Fruit fly (Drosophila melanogaster) whole organism, embryonic: ENCODE data around the gene CG31268.

Source experiments
- Atf3 ChIP-seq: fragments of 200-800 bp; sonication (Bioruptor generic); optimal IDR thresholded peaks from 3 replicates; lab custom pipeline; 2016; ENCODE audit warnings: missing biosample characterization, missing genetic modification characterization
- Blimp-1 ChIP-seq: fragments of 200-800 bp; sonication (Bioruptor generic); optimal IDR thresholded peaks from 3 replicates; lab custom pipeline; 2018; ENCODE audit warnings: missing biosample characterization, missing genetic modification characterization, mild to moderate bottlenecking, moderate library complexity, missing genetic modification reagents
- BtbVII ChIP-seq: fragments of 200-800 bp; sonication (Bioruptor generic); optimal IDR thresholded peaks from 3 replicates; lab custom pipeline; 2017; ENCODE audit warnings: missing biosample characterization, mild to moderate bottlenecking, missing genetic modification characterization
- CG12104 ChIP-seq: fragments of 200-800 bp; sonication (Bioruptor generic); optimal IDR thresholded peaks from 3 replicates; lab custom pipeline; 2016; ENCODE audit warnings: missing biosample characterization, missing genetic modification characterization
- CG13296 ChIP-seq: fragments of 200-800 bp; sonication (Bioruptor generic); optimal IDR thresholded peaks from 3 replicates; lab custom pipeline; 2018; ENCODE audit warnings: missing biosample characterization, mild to moderate bottlenecking, missing genetic modification characterization
- CG14441 ChIP-seq: fragments of 200-800 bp; sonication (Bioruptor generic); IDR thresholded peaks from 2 replicates; pipeline ENCODE4 v1.3.6; 2022; ENCODE audit warnings: missing biosample characterization, missing genetic modification characterization
- CG17328 ChIP-seq: fragments of 200-800 bp; sonication (Bioruptor generic); IDR thresholded peaks from 2 replicates; pipeline ENCODE4 v1.3.6; 2022; ENCODE audit warnings: missing biosample characterization, missing genetic modification characterization
- CG17359 ChIP-seq: fragments of 200-800 bp; sonication (Bioruptor generic); optimal IDR thresholded peaks from 3 replicates; lab custom pipeline; 2018; ENCODE audit warnings: missing biosample characterization, mild to moderate bottlenecking, missing genetic modification characterization, moderate library complexity
- CG17829 ChIP-seq: fragments of 200-800 bp; optimal IDR thresholded peaks from 2 replicates; lab custom pipeline; 2019; ENCODE audit warnings: missing biosample characterization, mild to moderate bottlenecking, missing genetic modification characterization, moderate library complexity
- CG17912 ChIP-seq: fragments of 200-800 bp; sonication (Bioruptor generic); optimal IDR thresholded peaks from 2 replicates; lab custom pipeline; 2018; ENCODE audit warnings: missing biosample characterization, mild to moderate bottlenecking, missing genetic modification characterization
- CG18764 ChIP-seq: fragments of 200-800 bp; sonication (Bioruptor generic); optimal IDR thresholded peaks from 3 replicates; lab custom pipeline; 2016; ENCODE audit warnings: missing biosample characterization, missing genetic modification characterization
- CG2712 ChIP-seq: fragments of 200-800 bp; optimal IDR thresholded peaks from 3 replicates; lab custom pipeline; 2019; ENCODE audit warnings: missing biosample characterization, mild to moderate bottlenecking, missing genetic modification characterization, moderate library complexity
- CG3163 ChIP-seq: fragments of 200-800 bp; sonication (Bioruptor generic); optimal IDR thresholded peaks from 3 replicates; lab custom pipeline; 2016; ENCODE audit warnings: missing biosample characterization, missing genetic modification characterization
- CG34224 ChIP-seq: fragments of 200-800 bp; sonication (Bioruptor generic); IDR thresholded peaks from 3 replicates; pipeline ENCODE4 v1.3.6; 2022; ENCODE audit warnings: missing biosample characterization, missing genetic modification characterization; ENCODE audit not compliant: partially characterized antibody
- CG4282 ChIP-seq: fragments of 200-800 bp; sonication (Bioruptor generic); optimal IDR thresholded peaks from 2 replicates; lab custom pipeline; 2016; ENCODE audit warnings: missing biosample characterization, missing genetic modification characterization
- CG43689 ChIP-seq: fragments of 200-800 bp; sonication (Bioruptor generic); IDR thresholded peaks from 2 replicates; pipeline ENCODE4 v1.3.6; 2022; ENCODE audit warnings: missing biosample characterization, missing genetic modification characterization
- CG7745 ChIP-seq: fragments of 200-800 bp; sonication (Bioruptor generic); optimal IDR thresholded peaks from 2 replicates; lab custom pipeline; 2018; ENCODE audit warnings: missing biosample characterization, mild to moderate bottlenecking, missing genetic modification characterization, moderate library complexity
- CG7839 ChIP-seq: fragments of 200-800 bp; sonication (Bioruptor generic); optimal IDR thresholded peaks from 3 replicates; lab custom pipeline; 2018; ENCODE audit warnings: missing biosample characterization, mild to moderate bottlenecking, missing genetic modification characterization, moderate library complexity
- CG9727 ChIP-seq: fragments of 200-800 bp; sonication (Bioruptor generic); optimal IDR thresholded peaks from 3 replicates; lab custom pipeline; 2017; ENCODE audit warnings: missing biosample characterization, mild to moderate bottlenecking, missing genetic modification characterization
- CG9797 ChIP-seq: fragments of 200-800 bp; sonication (Bioruptor generic); optimal IDR thresholded peaks from 3 replicates; lab custom pipeline; 2018; ENCODE audit warnings: missing biosample characterization, mild to moderate bottlenecking, missing genetic modification characterization
- Dref ChIP-seq: fragments of 200-800 bp; sonication (Bioruptor generic); IDR thresholded peaks from 2 replicates; pipeline ENCODE4 v1.3.6; 2022; ENCODE audit warnings: missing biosample characterization, missing genetic modification characterization
- Ets65A ChIP-seq: fragments of 200-800 bp; sonication (Bioruptor generic); peaks from one replicate; lab custom pipeline; 2016; ENCODE audit warnings: missing biosample characterization, missing genetic modification characterization
- H2.0 ChIP-seq: fragments of 200-800 bp; sonication (Bioruptor generic); IDR thresholded peaks from 2 replicates; pipeline ENCODE4 v1.3.6; 2022; ENCODE audit warnings: missing biosample characterization, missing genetic modification characterization
- Hr3 ChIP-seq: fragments of 200-800 bp; sonication (Bioruptor generic); optimal IDR thresholded peaks from 3 replicates; lab custom pipeline; 2016; ENCODE audit warnings: missing biosample characterization, missing genetic modification characterization
- MTF-1 ChIP-seq: fragments of 200-800 bp; sonication (Bioruptor generic); optimal IDR thresholded peaks from 2 replicates; lab custom pipeline; 2018; ENCODE audit warnings: missing biosample characterization, mild to moderate bottlenecking, missing genetic modification characterization, borderline replicate concordance
- Neu2 ChIP-seq: fragments of 200-800 bp; sonication (Bioruptor generic); optimal IDR thresholded peaks from 3 replicates; lab custom pipeline; 2016; ENCODE audit warnings: missing biosample characterization, missing genetic modification characterization, borderline replicate concordance
- Nf-YB ChIP-seq: fragments of 200-800 bp; sonication (Bioruptor generic); optimal IDR thresholded peaks from 3 replicates; lab custom pipeline; 2019; ENCODE audit warnings: missing biosample characterization, mild to moderate bottlenecking, missing genetic modification characterization, moderate library complexity
- Nf-YC ChIP-seq: fragments of 200-800 bp; optimal IDR thresholded peaks from 3 replicates; lab custom pipeline; 2019; ENCODE audit warnings: missing biosample characterization, mild to moderate bottlenecking, missing genetic modification characterization, moderate library complexity
- Rx ChIP-seq: fragments of 200-800 bp; sonication (Bioruptor generic); IDR thresholded peaks from 2 replicates; pipeline ENCODE4 v1.3.6; 2022; ENCODE audit warnings: missing biosample characterization, missing genetic modification characterization
- TFAM ChIP-seq: fragments of 200-800 bp; sonication (Bioruptor generic); optimal IDR thresholded peaks from 2 replicates; lab custom pipeline; 2017; ENCODE audit warnings: missing biosample characterization, missing genetic modification characterization, inconsistent platforms
- Taf1 ChIP-seq: fragments of 200-800 bp; sonication (Bioruptor generic); IDR thresholded peaks from 2 replicates; pipeline ENCODE4 v1.3.6; 2022; ENCODE audit warnings: missing biosample characterization, missing genetic modification characterization
- YL-1 ChIP-seq: fragments of 200-800 bp; sonication (Bioruptor generic); optimal IDR thresholded peaks from 3 replicates; lab custom pipeline; 2017; ENCODE audit warnings: missing biosample characterization, mild to moderate bottlenecking, missing genetic modification characterization
- amos ChIP-seq: fragments of 200-800 bp; sonication (Bioruptor generic); IDR thresholded peaks from 2 replicates; pipeline ENCODE4 v1.3.6; 2022; ENCODE audit warnings: missing biosample characterization, missing genetic modification characterization; ENCODE audit not compliant: partially characterized antibody
- ap ChIP-seq: fragments of 200-800 bp; sonication (Bioruptor generic); IDR thresholded peaks from 2 replicates; pipeline ENCODE4 v1.3.6; 2022; ENCODE audit warnings: missing biosample characterization, missing genetic modification characterization
- az2 ChIP-seq: fragments of 200-800 bp; sonication (Bioruptor generic); optimal IDR thresholded peaks from 3 replicates; lab custom pipeline; 2016; ENCODE audit warnings: missing biosample characterization, missing genetic modification characterization
- bbx ChIP-seq: fragments of 200-800 bp; sonication (Bioruptor generic); IDR thresholded peaks from 2 replicates; pipeline ENCODE4 v1.3.6; 2022; ENCODE audit warnings: missing biosample characterization, missing genetic modification characterization; ENCODE audit not compliant: partially characterized antibody
- bowl ChIP-seq: fragments of 200-800 bp; sonication (Bioruptor generic); IDR thresholded peaks from 2 replicates; pipeline ENCODE4 v1.3.6; 2022; ENCODE audit warnings: missing biosample characterization, missing genetic modification characterization
- ewg ChIP-seq: fragments of 200-800 bp; sonication (Bioruptor generic); optimal IDR thresholded peaks from 3 replicates; lab custom pipeline; 2017; ENCODE audit warnings: mild to moderate bottlenecking, missing biosample characterization, missing genetic modification reagents, missing genetic modification characterization
- exex ChIP-seq: fragments of 200-800 bp; sonication (Bioruptor generic); optimal IDR thresholded peaks from 4 replicates; lab custom pipeline; 2018; ENCODE audit warnings: missing biosample characterization, mild to moderate bottlenecking, missing genetic modification characterization, moderate library complexity
- h ChIP-seq: fragments of >200 bp; optimal IDR thresholded peaks from 2 replicates; lab custom pipeline; 2017
- ken ChIP-seq: fragments of 200-800 bp; sonication (Bioruptor generic); IDR thresholded peaks from 3 replicates; pipeline ENCODE4 v1.3.6; 2022; ENCODE audit warnings: missing biosample characterization, missing genetic modification characterization
- mirr ChIP-seq: fragments of 200-800 bp; sonication (Bioruptor generic); optimal IDR thresholded peaks from 3 replicates; lab custom pipeline; 2018; ENCODE audit warnings: missing biosample characterization, mild to moderate bottlenecking, missing genetic modification characterization
- nau ChIP-seq: fragments of 200-800 bp; sonication (Bioruptor generic); optimal IDR thresholded peaks from 3 replicates; lab custom pipeline; 2017; ENCODE audit warnings: missing biosample characterization, mild to moderate bottlenecking, missing genetic modification characterization, missing genetic modification reagents
- sqz ChIP-seq: fragments of 200-800 bp; sonication (Bioruptor generic); optimal IDR thresholded peaks from 3 replicates; lab custom pipeline; 2018; ENCODE audit warnings: missing biosample characterization, mild to moderate bottlenecking, missing genetic modification characterization
- tna ChIP-seq: fragments of 200-800 bp; sonication (Bioruptor generic); IDR thresholded peaks from 2 replicates; pipeline ENCODE4 v1.3.6; 2022; ENCODE audit warnings: missing biosample characterization, missing genetic modification characterization; ENCODE audit not compliant: partially characterized antibody
- ttk ChIP-seq: fragments of 200-800 bp; sonication (Bioruptor generic); IDR thresholded peaks from 2 replicates; pipeline ENCODE4 v2.1.2; 2022; ENCODE audit warnings: missing biosample characterization, missing genetic modification characterization
- tup ChIP-seq: fragments of 200-800 bp; sonication (Bioruptor generic); optimal IDR thresholded peaks from 2 replicates; lab custom pipeline; 2016; ENCODE audit warnings: missing biosample characterization, mild to moderate bottlenecking, missing genetic modification characterization, moderate library complexity
- usp ChIP-seq: fragments of >200 bp; optimal IDR thresholded peaks from 2 replicates; lab custom pipeline; 2017; ENCODE audit warnings: missing biosample characterization, missing genetic modification characterization
- vvl ChIP-seq: fragments of 200-800 bp; sonication (Bioruptor generic); IDR thresholded peaks from 2 replicates; pipeline ENCODE4 v1.3.6; 2022; ENCODE audit warnings: missing biosample characterization, missing genetic modification characterization

Gene CG31268

DNA sequence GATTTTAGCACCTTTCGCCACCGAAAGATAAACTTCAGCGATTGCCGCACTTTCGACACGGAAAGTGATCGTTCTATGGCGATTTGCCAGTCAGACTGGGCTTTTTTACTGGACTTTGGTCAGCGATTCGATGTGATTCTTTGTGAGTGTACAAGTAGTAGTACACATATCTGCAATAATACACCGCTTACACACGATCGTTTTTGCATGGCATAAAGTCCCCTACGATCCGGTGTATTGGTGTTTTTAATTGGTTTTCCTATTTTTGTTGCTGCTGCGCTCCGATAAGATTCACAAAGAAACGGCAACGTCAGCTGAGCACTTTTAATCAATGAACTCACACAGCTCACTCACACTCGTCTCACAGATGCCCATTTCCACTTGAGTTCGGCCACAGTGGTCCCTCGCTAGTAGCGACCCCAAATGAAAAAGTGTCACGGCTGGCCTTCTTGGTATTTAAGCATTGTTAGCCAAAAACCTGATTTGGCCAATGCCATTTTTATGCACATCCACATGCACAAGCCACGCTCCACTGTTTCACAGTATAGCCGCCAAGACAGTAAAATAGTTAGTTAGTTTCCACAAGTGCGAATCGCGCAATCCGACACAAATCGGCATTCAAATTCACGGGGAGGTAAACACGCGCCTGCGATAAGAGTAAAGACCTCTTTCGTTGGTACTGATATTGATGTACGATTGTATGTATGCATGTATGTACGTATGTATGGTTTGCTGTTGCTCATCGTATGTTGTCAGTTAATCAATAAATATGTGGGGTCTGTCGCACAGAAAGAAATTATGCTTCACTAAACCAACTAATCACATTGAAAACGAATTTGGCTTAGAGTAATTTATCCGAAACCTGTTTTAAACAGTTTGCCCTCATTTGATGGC, 45.2 kb upstream of the CG31268 start (continued):
- peak; percentile 90 for TF ChIP-seq CG4282 (GFP tag; lab: Kevin White, UChicago)
- peak; percentile 97 for TF ChIP-seq vvl
- peak; percentile 48 for TF ChIP-seq Neu2
- TF ChIP-seq usp (GFP tag; lab: Kevin White, UChicago) = no peak
- peak; percentile 95 for TF ChIP-seq ap (GFP tag; lab: Robert Waterston, UW)
- TF ChIP-seq amos (GFP tag; lab: Robert Waterston, UW) = peak; percentile 12; the same call in 1 of the 2 replicates
- TF ChIP-seq CG14441 (GFP tag; lab: Robert Waterston, UW) = peak; percentile 98
- TF ChIP-seq Taf1 (GFP tag; lab: Robert Waterston, UW) = peak; percentile 96
- TF ChIP-seq CG2712 = peak; percentile 78
- peak; percentile 99 for TF ChIP-seq Ets65A
- peak; percentile 12 for TF ChIP-seq CG9797 (GFP tag; lab: Kevin White, UChicago)
- peak; percentile 86 for TF ChIP-seq CG9727 (GFP tag; lab: Kevin White, UChicago)
- TF ChIP-seq Atf3 = peak; percentile 87
- peak; percentile 88 for TF ChIP-seq tup
- TF ChIP-seq CG17328 = peak; percentile 93
- peak; percentile 73 for TF ChIP-seq CG17829 (tag; lab: Kevin White, UChicago)
- TF ChIP-seq H2.0 = peak; percentile 96
- TF ChIP-seq exex = peak; percentile 96
- TF ChIP-seq CG13296 (GFP tag; lab: Kevin White, UChicago) = peak; percentile 95
- no peak for TF ChIP-seq CG7745 (tag; lab: Kevin White, UChicago)
- TF ChIP-seq CG43689 (GFP tag; lab: Robert Waterston, UW) = peak; percentile 91
- TF ChIP-seq ken (GFP tag; lab: Robert Waterston, UW) = peak; percentile 95
- TF ChIP-seq az2 (GFP tag; lab: Kevin White, UChicago) = peak; percentile 89
- TF ChIP-seq tna (GFP tag; lab: Robert Waterston, UW) = no peak
- peak; percentile 62 for TF ChIP-seq Blimp-1 (GFP tag; lab: Kevin White, UChicago)
- peak; percentile 69 for TF ChIP-seq CG12104 (GFP tag; lab: Kevin White, UChicago)
- peak; percentile 85 for TF ChIP-seq CG17912 (GFP tag; lab: Kevin White, UChicago)
- peak; percentile 82 for TF ChIP-seq CG3163 (GFP tag; lab: Kevin White, UChicago)
- peak; percentile 98 for TF ChIP-seq mirr (GFP tag; lab: Kevin White, UChicago)
- TF ChIP-seq sqz (GFP tag; lab: Kevin White, UChicago) = peak; percentile 43
- peak; percentile 87 for TF ChIP-seq Hr3 (GFP tag; lab: Kevin White, UChicago)
- peak; percentile 50; the same call in 1 of the 2 replicates for TF ChIP-seq Dref (GFP tag; lab: Robert Waterston, UW)
- peak; percentile 87 for TF ChIP-seq BtbVII (GFP tag; lab: Kevin White, UChicago)
- TF ChIP-seq Rx (GFP tag; lab: Robert Waterston, UW) = peak; percentile 96
- peak; percentile 52 for TF ChIP-seq YL-1 (GFP tag; lab: Kevin White, UChicago)
- TF ChIP-seq CG17359 = peak; percentile 83
- TF ChIP-seq Nf-YB (GFP tag; lab: Kevin White, UChicago) = peak; percentile 62
- TF ChIP-seq Nf-YC (tag; lab: Kevin White, UChicago) = peak; percentile 70
- TF ChIP-seq nau (GFP tag; lab: Kevin White, UChicago) = peak; percentile 77
- no peak for TF ChIP-seq h (lab: Kevin White, UChicago)
- TF ChIP-seq CG7839 (tag; lab: Kevin White, UChicago) = peak; percentile 96
- TF ChIP-seq CG34224 (GFP tag; lab: Robert Waterston, UW) = no peak
- peak; percentile 68 for TF ChIP-seq MTF-1 (GFP tag; lab: Kevin White, UChicago)
- peak; percentile 30 for TF ChIP-seq TFAM
- peak; percentile 66 for TF ChIP-seq CG18764
- TF ChIP-seq bbx = no peak
- peak; percentile 56 for TF ChIP-seq ewg
- TF ChIP-seq bowl (GFP tag; lab: Robert Waterston, UW) = peak; percentile 93
- TF ChIP-seq ttk = peak; percentile 90
